Fruit fly (Drosophila melanogaster): Measurements from ENCODE around the gene AstC-R1.

- TF ChIP-seq CG6276 (GFP tag; optimal IDR thresholded peaks at IDR 0.05) (no peak), Gug (GFP tag; IDR thresholded peaks at IDR 0.05) (no peak), esn (GFP tag; optimal IDR thresholded peaks at IDR 0.05) (no peak), spab (GFP tag; optimal IDR thresholded peaks at IDR 0.05) (no peak), Sox102F (GFP tag; optimal IDR thresholded peaks at IDR 0.05) (peak; percentile 6), CG8632 (GFP tag; optimal IDR thresholded peaks at IDR 0.05) (no peak), Ets96B (tag; optimal IDR thresholded peaks at IDR 0.05) (no peak), CG11902 (GFP tag; optimal IDR thresholded peaks at IDR 0.05) (no peak), fd59A (GFP tag; optimal IDR thresholded peaks at IDR 0.05) (no peak)
Measured at dm6 chr3L:18625786-18626185, 65.7 kb downstream of the AstC-R1 start, which contains the start of gene MYPT-75D.

Data from whole organism, prepupa.